Worm (Caenorhabditis elegans) whole organism, L3 larva: ENCODE data around the gene hst-3.2.

Experiments used
- aly-2 ChIP-seq: fragments of 150-350 bp; optimal IDR thresholded peaks from 2 replicates; lab custom pipeline; 2014; ENCODE audit warnings: missing biosample characterization, missing genetic modification characterization
- unc-62 ChIP-seq: fragments of 150-350 bp; sonication (generic microtip); optimal IDR thresholded peaks from 4 replicates; lab custom pipeline; 2014; ENCODE audit warnings: missing biosample characterization, missing genetic modification reagents, missing genetic modification characterization

- TF ChIP-seq aly-2 (tag; lab: Kevin White, UChicago) = no peak
- TF ChIP-seq unc-62 (GFP tag; lab: Kevin White, UChicago) = no peak
Observed at ce11 chrX:2940572-2940971, 16.8 kb upstream of the hst-3.2 start, which contains the start of gene pfk-1.1.
